Fruit fly (Drosophila melanogaster) whole organism, embryonic: Measurements from ENCODE around the gene dpr18.

Experiments
- ATbp ChIP-seq: fragments of 200-800 bp; sonication (Bioruptor generic); optimal IDR thresholded peaks from 2 replicates; lab custom pipeline; 2017; ENCODE audit warnings: missing biosample characterization, mild to moderate bottlenecking, missing genetic modification characterization, missing genetic modification reagents
- Atf6 ChIP-seq: fragments of 200-800 bp; sonication (Bioruptor generic); IDR thresholded peaks from 2 replicates; pipeline ENCODE4 v1.3.6; 2022; ENCODE audit warnings: missing biosample characterization, missing genetic modification characterization
- Awh ChIP-seq: fragments of 200-800 bp; sonication (Bioruptor generic); IDR thresholded peaks from 2 replicates; pipeline ENCODE4, ENCODE4 v1.3.6; 2022; ENCODE audit warnings: missing biosample characterization, missing genetic modification characterization
- Bgb ChIP-seq: fragments of 200-800 bp; sonication (Bioruptor generic); IDR thresholded peaks from 2 replicates; pipeline ENCODE4 v1.3.6; 2022; ENCODE audit warnings: missing biosample characterization, missing genetic modification characterization; ENCODE audit not compliant: partially characterized antibody
- CG13123 ChIP-seq: fragments of 200-800 bp; sonication (Bioruptor generic); optimal IDR thresholded peaks from 2 replicates; lab custom pipeline; 2016; ENCODE audit warnings: missing biosample characterization, missing genetic modification characterization
- CG13624 ChIP-seq: fragments of 200-800 bp; sonication (Bioruptor generic); optimal IDR thresholded peaks from 2 replicates; lab custom pipeline; 2016; ENCODE audit warnings: missing biosample characterization, missing genetic modification characterization
- CG15011 ChIP-seq: fragments of 200-800 bp; sonication (Bioruptor generic); optimal IDR thresholded peaks from 3 replicates; lab custom pipeline; 2018; ENCODE audit warnings: missing biosample characterization, mild to moderate bottlenecking, missing genetic modification characterization
- CG32532 ChIP-seq: fragments of 200-800 bp; sonication (Bioruptor generic); IDR thresholded peaks from 2 replicates; pipeline ENCODE4 v1.3.6; 2022; ENCODE audit warnings: missing biosample characterization, missing genetic modification characterization
- CG33213 ChIP-seq: fragments of 200-800 bp; sonication (Bioruptor generic); optimal IDR thresholded peaks from 3 replicates; lab custom pipeline; 2016; ENCODE audit warnings: missing biosample characterization, missing genetic modification characterization
- CG33557 ChIP-seq: fragments of 200-800 bp; sonication (Bioruptor generic); optimal IDR thresholded peaks from 2 replicates; lab custom pipeline; 2019; ENCODE audit warnings: missing biosample characterization, mild to moderate bottlenecking, missing genetic modification characterization, moderate library complexity
- CG6765 ChIP-seq: fragments of 200-800 bp; sonication (Bioruptor generic); optimal IDR thresholded peaks from 3 replicates; lab custom pipeline; 2017; ENCODE audit warnings: missing biosample characterization, mild to moderate bottlenecking, missing genetic modification characterization
- CG7271 ChIP-seq: fragments of 200-800 bp; sonication (Bioruptor generic); optimal IDR thresholded peaks from 2 replicates; lab custom pipeline; 2018; ENCODE audit warnings: missing biosample characterization, mild to moderate bottlenecking, missing genetic modification characterization, moderate library complexity
- CG7928 ChIP-seq: fragments of 200-800 bp; sonication (Bioruptor generic); optimal IDR thresholded peaks from 2 replicates; lab custom pipeline; 2017; ENCODE audit warnings: missing biosample characterization, mild to moderate bottlenecking, missing genetic modification characterization
- CG7963 ChIP-seq: fragments of 200-800 bp; sonication (Bioruptor generic); IDR thresholded peaks from 3 replicates; pipeline ENCODE4 v1.3.6; 2022; ENCODE audit warnings: missing biosample characterization, missing genetic modification characterization; ENCODE audit not compliant: partially characterized antibody
- CG8359 ChIP-seq: fragments of 200-800 bp; sonication (Bioruptor generic); optimal IDR thresholded peaks from 2 replicates; lab custom pipeline; 2017; ENCODE audit warnings: missing biosample characterization, mild to moderate bottlenecking, missing genetic modification characterization, borderline replicate concordance
- Dfd ChIP-seq, 2 experiments: fragments of >200 bp; optimal IDR thresholded peaks; 2 replicates each; lab custom pipeline; 2017; ENCODE audit warnings: missing biosample characterization in 2 of 2, missing genetic modification characterization in 2 of 2
- Doc3 ChIP-seq: fragments of 200-800 bp; sonication (Bioruptor generic); IDR thresholded peaks from 3 replicates; pipeline ENCODE4 v1.3.6; 2022; ENCODE audit warnings: missing biosample characterization, missing genetic modification characterization; ENCODE audit not compliant: partially characterized antibody
- Fer2 ChIP-seq: fragments of 200-800 bp; sonication (Bioruptor generic); optimal IDR thresholded peaks from 2 replicates; lab custom pipeline; 2018; ENCODE audit warnings: missing biosample characterization, mild to moderate bottlenecking, missing genetic modification characterization, moderate library complexity
- HLH54F ChIP-seq: fragments of 200-800 bp; sonication (Bioruptor generic); optimal IDR thresholded peaks from 3 replicates; lab custom pipeline; 2016; ENCODE audit warnings: missing biosample characterization, missing genetic modification characterization
- Hey ChIP-seq: fragments of 200-800 bp; sonication (Bioruptor generic); optimal IDR thresholded peaks from 3 replicates; lab custom pipeline; 2018; ENCODE audit warnings: missing biosample characterization, mild to moderate bottlenecking, missing genetic modification characterization
- HmgD ChIP-seq: fragments of 200-800 bp; sonication (Bioruptor generic); optimal IDR thresholded peaks from 3 replicates; lab custom pipeline; 2016; ENCODE audit warnings: missing biosample characterization, missing genetic modification characterization
- Lim3 ChIP-seq: fragments of 200-800 bp; sonication (Bioruptor generic); IDR thresholded peaks from 2 replicates; pipeline ENCODE4 v1.3.6; 2022; ENCODE audit warnings: missing biosample characterization, missing genetic modification characterization
- Mes4 ChIP-seq: fragments of 200-800 bp; sonication (Bioruptor generic); optimal IDR thresholded peaks from 2 replicates; lab custom pipeline; 2016; ENCODE audit warnings: missing biosample characterization, missing genetic modification characterization
- Oaz ChIP-seq: fragments of 200-800 bp; sonication (Bioruptor generic); IDR thresholded peaks from 2 replicates; pipeline ENCODE4 v1.3.6; 2022; ENCODE audit warnings: missing biosample characterization, missing genetic modification characterization
- PHDP ChIP-seq: fragments of 200-800 bp; sonication (Bioruptor generic); optimal IDR thresholded peaks from 3 replicates; lab custom pipeline; 2018; ENCODE audit warnings: missing biosample characterization, mild to moderate bottlenecking, missing genetic modification characterization, moderate library complexity
- Sin3A ChIP-seq: fragments of >200 bp; optimal IDR thresholded peaks from 2 replicates; lab custom pipeline; 2018
- Six4 ChIP-seq: fragments of 200-800 bp; sonication (Bioruptor generic); optimal IDR thresholded peaks from 2 replicates; lab custom pipeline; 2016; ENCODE audit warnings: missing biosample characterization, missing genetic modification characterization
- Spps ChIP-seq: fragments of 200-800 bp; sonication (Bioruptor generic); optimal IDR thresholded peaks from 2 replicates; lab custom pipeline; 2018; ENCODE audit warnings: missing biosample characterization, mild to moderate bottlenecking, missing genetic modification characterization
- Taf1 ChIP-seq: fragments of 200-800 bp; sonication (Bioruptor generic); IDR thresholded peaks from 2 replicates; pipeline ENCODE4 v1.3.6; 2022; ENCODE audit warnings: missing biosample characterization, missing genetic modification characterization
- ab ChIP-seq: fragments of 200-800 bp; sonication (Bioruptor generic); optimal IDR thresholded peaks from 2 replicates; lab custom pipeline; 2016; ENCODE audit warnings: missing biosample characterization, missing genetic modification characterization
- ara ChIP-seq: fragments of 200-800 bp; sonication (Bioruptor generic); IDR thresholded peaks from 2 replicates; pipeline ENCODE4 v1.3.6; 2022; ENCODE audit warnings: missing biosample characterization, missing genetic modification characterization
- ash1 ChIP-seq: fragments of 200-800 bp; sonication (Bioruptor generic); optimal IDR thresholded peaks from 2 replicates; lab custom pipeline; 2018; ENCODE audit warnings: missing biosample characterization, mild to moderate bottlenecking, missing genetic modification characterization
- br ChIP-seq: fragments of >200 bp; optimal IDR thresholded peaks from 2 replicates; lab custom pipeline; 2017
- cato ChIP-seq: fragments of 200-800 bp; sonication (Bioruptor generic); optimal IDR thresholded peaks from 2 replicates; lab custom pipeline; 2016; ENCODE audit warnings: missing biosample characterization, missing genetic modification characterization, borderline replicate concordance
- dati ChIP-seq: fragments of 200-800 bp; sonication (Bioruptor generic); IDR thresholded peaks from 2 replicates; pipeline ENCODE4 v1.3.6; 2022; ENCODE audit warnings: missing biosample characterization, missing genetic modification characterization
- gcm2 ChIP-seq: fragments of 200-800 bp; sonication (Bioruptor generic); optimal IDR thresholded peaks from 2 replicates; lab custom pipeline; 2016; ENCODE audit warnings: missing biosample characterization, missing genetic modification characterization
- gsb ChIP-seq: fragments of 200-800 bp; sonication (Bioruptor generic); IDR thresholded peaks from 2 replicates; pipeline ENCODE4 v1.3.6; 2022; ENCODE audit warnings: missing biosample characterization, missing genetic modification characterization
- hkb ChIP-seq, 2 experiments: fragments of 200-800 bp in 1 of 2; fragments of >200 bp in 1 of 2; sonication (Bioruptor generic) in 1 of 2; IDR thresholded peaks in 1 of 2; optimal IDR thresholded peaks in 1 of 2; 2 replicates each; pipeline versions ENCODE4 v1.3.6 to Lab custom; 2017 to 2022; ENCODE audit warnings: missing biosample characterization in 1 of 2, missing genetic modification characterization in 1 of 2
- pnt ChIP-seq: fragments of 200-800 bp; sonication (Bioruptor generic); optimal IDR thresholded peaks from 3 replicates; lab custom pipeline; 2016; ENCODE audit warnings: missing biosample characterization, missing genetic modification characterization
- psq ChIP-seq: fragments of 200-800 bp; sonication (Bioruptor generic); optimal IDR thresholded peaks from 2 replicates; lab custom pipeline; 2017; ENCODE audit warnings: missing biosample characterization, missing genetic modification characterization
- pzg ChIP-seq: fragments of 200-800 bp; sonication (Bioruptor generic); optimal IDR thresholded peaks from 3 replicates; lab custom pipeline; 2018; ENCODE audit warnings: missing biosample characterization, mild to moderate bottlenecking, missing genetic modification characterization, moderate library complexity
- salm ChIP-seq: fragments of 200-800 bp; sonication (Bioruptor generic); optimal IDR thresholded peaks from 2 replicates; lab custom pipeline; 2018; ENCODE audit warnings: missing biosample characterization, mild to moderate bottlenecking, missing genetic modification characterization
- sc ChIP-seq, 3 experiments: fragments of >200 bp in 2 of 3; fragments of 200-800 bp in 1 of 3; sonication (Bioruptor generic) in 1 of 3; optimal IDR thresholded peaks; 2 replicates in 2 of 3; 3 replicates in 1 of 3; lab custom pipeline; 2017; ENCODE audit warnings: mild to moderate bottlenecking in 1 of 3, missing biosample characterization in 1 of 3, missing genetic modification characterization in 1 of 3, missing genetic modification reagents in 1 of 3
- schlank ChIP-seq: fragments of 200-800 bp; sonication (Bioruptor generic); optimal IDR thresholded peaks from 2 replicates; lab custom pipeline; 2018; ENCODE audit warnings: missing biosample characterization, mild to moderate bottlenecking, missing genetic modification characterization
- so ChIP-seq: fragments of 200-800 bp; sonication (Bioruptor generic); IDR thresholded peaks from 3 replicates; pipeline ENCODE4 v1.3.6; 2022; ENCODE audit warnings: missing biosample characterization, missing genetic modification characterization
- sob ChIP-seq: fragments of 200-800 bp; sonication (Bioruptor generic); IDR thresholded peaks from 2 replicates; pipeline ENCODE4 v1.3.6; 2022; ENCODE audit warnings: missing biosample characterization, missing genetic modification characterization
- wor ChIP-seq: fragments of 200-800 bp; sonication (Bioruptor generic); IDR thresholded peaks from 2 replicates; pipeline ENCODE4 v1.3.6; 2022; ENCODE audit warnings: missing biosample characterization, missing genetic modification characterization
- zf30C ChIP-seq: fragments of 200-800 bp; sonication (Bioruptor generic); optimal IDR thresholded peaks from 3 replicates; lab custom pipeline; 2018; ENCODE audit warnings: missing biosample characterization, mild to moderate bottlenecking, missing genetic modification characterization

The dpr18 gene

DNA sequence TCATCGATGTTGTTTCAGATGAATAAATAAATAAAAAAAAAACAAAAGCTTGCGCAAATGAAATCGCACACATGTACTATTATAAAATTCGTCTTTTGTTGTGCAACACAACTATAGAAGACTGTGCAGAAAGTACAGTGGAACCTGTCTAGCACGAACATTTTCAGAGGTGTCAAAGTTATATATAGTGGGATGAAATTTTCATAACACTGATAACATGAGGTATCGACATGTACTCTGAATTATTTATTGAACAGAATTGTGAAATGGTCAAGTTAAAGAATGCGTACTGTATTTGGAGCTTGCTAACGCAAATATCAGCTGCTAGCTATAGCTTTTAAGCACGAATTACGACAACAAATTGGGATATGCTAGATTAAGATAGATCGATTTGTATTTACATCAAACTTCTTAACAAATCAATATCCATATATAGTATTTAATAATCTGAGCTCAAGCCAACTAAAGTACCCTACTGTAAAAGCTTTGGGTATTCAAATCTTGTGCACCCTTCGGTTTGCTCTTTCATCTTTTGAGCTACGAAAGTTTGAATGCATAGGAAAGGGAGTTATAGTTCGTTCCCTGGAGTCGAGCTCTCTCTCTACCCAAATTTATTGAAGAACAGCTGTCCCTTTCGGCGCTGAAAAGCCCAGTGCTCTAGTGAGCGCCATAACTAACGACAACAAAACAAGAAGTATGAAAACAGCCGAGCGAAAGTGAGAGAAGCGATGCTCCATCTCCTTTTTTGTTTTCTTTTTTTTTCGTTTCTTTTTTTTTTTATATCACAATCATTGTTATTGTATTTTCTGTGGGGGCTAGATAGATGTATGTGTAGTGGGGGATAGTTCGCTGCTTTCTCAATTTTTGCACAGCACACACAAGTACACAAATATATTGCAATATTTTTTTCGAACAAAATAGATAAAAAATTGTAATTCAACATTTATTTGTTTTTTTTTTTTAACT lies 26.9 kb downstream of the dpr18 start (continued):
- peak; percentile 90 for TF ChIP-seq gsb
- peak; percentile 71 for TF ChIP-seq cato (GFP tag; lab: Kevin White, UChicago)
- TF ChIP-seq salm, result peak; percentile 82
- peak; percentile 82 for TF ChIP-seq so (GFP tag; lab: Robert Waterston, UW)
- TF ChIP-seq Dfd (GFP tag; optimal IDR thresholded peaks at IDR 0.05; lab: Kevin White, UChicago), result no peak
- peak; percentile 60 for TF ChIP-seq ash1 (GFP tag; lab: Kevin White, UChicago)
- TF ChIP-seq Mes4 (GFP tag; lab: Kevin White, UChicago), result peak; percentile 72
- no peak for TF ChIP-seq br (lab: Kevin White, UChicago)
- TF ChIP-seq zf30C (GFP tag; lab: Kevin White, UChicago), result no peak
- TF ChIP-seq CG32532, result peak; percentile 95
- peak; percentile 89 for TF ChIP-seq ATbp (GFP tag; lab: Kevin White, UChicago)
- TF ChIP-seq psq (GFP tag; lab: Kevin White, UChicago), result peak; percentile 46
- TF ChIP-seq hkb (optimal IDR thresholded peaks at IDR 0.05; lab: Kevin White, UChicago), result no peak
- TF ChIP-seq hkb (GFP tag; IDR thresholded peaks at IDR 0.05; lab: Robert Waterston, UW), result peak; percentile 89
- TF ChIP-seq gcm2 (GFP tag; lab: Kevin White, UChicago), result peak; percentile 75
- peak; percentile 87 for TF ChIP-seq Six4 (GFP tag; lab: Kevin White, UChicago)
- peak; percentile 82 for TF ChIP-seq ara (GFP tag; lab: Robert Waterston, UW)
- peak; percentile 73 for TF ChIP-seq CG13123 (GFP tag; lab: Kevin White, UChicago)
- peak; percentile 89 for TF ChIP-seq CG33213 (GFP tag; lab: Kevin White, UChicago)
- TF ChIP-seq sob (GFP tag; lab: Robert Waterston, UW), result peak; percentile 94
- peak; percentile 70 for TF ChIP-seq Hey (tag; lab: Kevin White, UChicago)
- peak; percentile 79 for TF ChIP-seq Taf1 (GFP tag; lab: Robert Waterston, UW)
- peak; percentile 89 for TF ChIP-seq schlank (tag; lab: Kevin White, UChicago)
- TF ChIP-seq Atf6 (GFP tag; lab: Robert Waterston, UW), result peak; percentile 92
- no peak for TF ChIP-seq CG7271 (tag; lab: Kevin White, UChicago)
- TF ChIP-seq Doc3, result no peak
- TF ChIP-seq CG13624 (GFP tag; lab: Kevin White, UChicago), result peak; percentile 90
- peak; percentile 92 for TF ChIP-seq Oaz
- TF ChIP-seq CG6765 (GFP tag; lab: Kevin White, UChicago), result peak; percentile 81
- peak; percentile 66 for TF ChIP-seq CG8359 (GFP tag; lab: Kevin White, UChicago)
- TF ChIP-seq sc (optimal IDR thresholded peaks at IDR 0.05; lab: Kevin White, UChicago), result no peak
- peak; percentile 26 for TF ChIP-seq sc (GFP tag; optimal IDR thresholded peaks at IDR 0.05; lab: Kevin White, UChicago)
- TF ChIP-seq CG7963, result no peak
- peak; percentile 67 for TF ChIP-seq CG7928
- TF ChIP-seq ab (GFP tag; lab: Kevin White, UChicago), result peak; percentile 80
- TF ChIP-seq dati (GFP tag; lab: Robert Waterston, UW), result peak; percentile 85
- TF ChIP-seq HmgD (GFP tag; lab: Kevin White, UChicago), result peak; percentile 62
- peak; percentile 73 for TF ChIP-seq wor (GFP tag; lab: Robert Waterston, UW)
- peak; percentile 37 for TF ChIP-seq CG33557 (GFP tag; lab: Kevin White, UChicago)
- TF ChIP-seq HLH54F (GFP tag; lab: Kevin White, UChicago), result peak; percentile 91
- peak; percentile 70; the same call in 1 of the 2 replicates for TF ChIP-seq Lim3 (GFP tag; lab: Robert Waterston, UW)
- TF ChIP-seq Awh (GFP tag; lab: Robert Waterston, UW), result peak; percentile 86
- peak; percentile 81 for TF ChIP-seq CG15011 (GFP tag; lab: Kevin White, UChicago)
- peak; percentile 76 for TF ChIP-seq pnt (GFP tag; lab: Kevin White, UChicago)
- TF ChIP-seq Sin3A (lab: Kevin White, UChicago), result no peak
- no peak for TF ChIP-seq Bgb (GFP tag; lab: Robert Waterston, UW)
- TF ChIP-seq pzg (GFP tag; lab: Kevin White, UChicago), result peak; percentile 21
- TF ChIP-seq Spps (tag; lab: Kevin White, UChicago), result peak; percentile 37
- peak; percentile 90 for TF ChIP-seq Fer2 (tag; lab: Kevin White, UChicago)
- TF ChIP-seq PHDP (tag; lab: Kevin White, UChicago), result peak; percentile 93
